Worm (Caenorhabditis elegans) whole organism, L1 larva: ENCODE measurements around the gene C44H9.4.

Experiments
- ama-1 ChIP-seq: fragments of 150-350 bp; optimal IDR thresholded peaks from 2 replicates; lab custom pipeline; 2014
- ces-1 ChIP-seq: fragments of 150-350 bp; optimal IDR thresholded peaks from 2 replicates; lab custom pipeline; 2014; ENCODE audit warnings: missing biosample characterization, missing genetic modification reagents, missing genetic modification characterization
- dpl-1 ChIP-seq, 3 experiments: fragments of 150-350 bp in 2 of 3; sonication (generic microtip) in 1 of 3; optimal IDR thresholded peaks; 2 replicates each; lab custom pipeline; 2014 to 2017; ENCODE audit warnings: missing biosample characterization in 3 of 3, missing genetic modification characterization in 3 of 3, missing genetic modification reagents in 3 of 3
- egl-27 ChIP-seq, 2 experiments: fragments of 150-350 bp in 1 of 2; sonication (generic microtip); optimal IDR thresholded peaks; 3 replicates each; lab custom pipeline; 2017 to 2018; ENCODE audit warnings: missing biosample characterization in 2 of 2, missing genetic modification characterization in 2 of 2, missing genetic modification reagents in 2 of 2
- jun-1 ChIP-seq: fragments of 150-350 bp; optimal IDR thresholded peaks from 2 replicates; lab custom pipeline; 2014; ENCODE audit warnings: missing biosample characterization, missing genetic modification reagents, missing genetic modification characterization
- lin-13 ChIP-seq: fragments of 150-350 bp; optimal IDR thresholded peaks from 2 replicates; lab custom pipeline; 2014; ENCODE audit warnings: missing biosample characterization, missing genetic modification reagents, missing genetic modification characterization
- lin-39 ChIP-seq: fragments of 150-350 bp; optimal IDR thresholded peaks from 2 replicates; lab custom pipeline; 2014; ENCODE audit warnings: missing biosample characterization, missing genetic modification reagents, missing genetic modification characterization
- mab-9 ChIP-seq: fragments of 200-800 bp; sonication (Bioruptor generic); IDR thresholded peaks from 2 replicates; pipeline ENCODE4 v1.3.6; 2022; ENCODE audit warnings: missing genetic modification reagents, missing genetic modification characterization, missing compliant biosample characterization
- mdl-1 ChIP-seq, 2 experiments: fragments of 150-350 bp; optimal IDR thresholded peaks; 2 replicates each; lab custom pipeline; 2014 to 2017; ENCODE audit warnings: missing biosample characterization in 2 of 2, missing genetic modification characterization in 2 of 2, inconsistent platforms in 1 of 2
- nhr-12 ChIP-seq: sonication (generic microtip); optimal IDR thresholded peaks from 2 replicates; lab custom pipeline; 2017; ENCODE audit warnings: missing biosample characterization, missing genetic modification characterization
- nhr-85 ChIP-seq: sonication (generic microtip); peaks from one replicate; lab custom pipeline; 2016; ENCODE audit warnings: missing genetic modification characterization, inconsistent platforms, missing compliant biosample characterization
- sox-4 ChIP-seq: sonication (generic microtip); optimal IDR thresholded peaks from 2 replicates; lab custom pipeline; 2016; ENCODE audit warnings: missing genetic modification characterization, missing compliant biosample characterization
- tbx-2 ChIP-seq: sonication (generic microtip); optimal IDR thresholded peaks from 2 replicates; lab custom pipeline; 2016; ENCODE audit warnings: missing genetic modification characterization, missing compliant biosample characterization
- ztf-4 ChIP-seq: fragments of 150-350 bp; optimal IDR thresholded peaks from 2 replicates; lab custom pipeline; 2014; ENCODE audit warnings: missing biosample characterization, missing genetic modification characterization

ce11 chrV:12824777-12825176 lies 10.7 kb upstream of the C44H9.4 start, which contains the start of gene ugt-16:
- TF ChIP-seq jun-1 (tag; lab: Kevin White, UChicago) (no peak), ces-1 (no peak), lin-13 (no peak), lin-39 (tag; lab: Kevin White, UChicago) (no peak), ztf-4 (tag; lab: Kevin White, UChicago) (no peak), dpl-1 (GFP tag; optimal IDR thresholded peaks at IDR 0.05; lab: Kevin White, UChicago) (no peak), egl-27 (tag; optimal IDR thresholded peaks at IDR 0.05; lab: Kevin White, UChicago) (no peak), ama-1 (lab: Kevin White, UChicago) (no peak), nhr-85 (tag; lab: Kevin White, UChicago) (no peak), nhr-12 (tag; lab: Kevin White, UChicago) (no peak), tbx-2 (no peak), sox-4 (no peak), mdl-1 (tag; optimal IDR thresholded peaks at IDR 0.05; lab: Kevin White, UChicago) (no peak), mab-9 (GFP tag; lab: Robert Waterston, UW) (no peak)
